Worm (Caenorhabditis elegans): Measurements from ENCODE around the gene Y39B6A.3.

Gene Y39B6A.3

ce11 chrV:19142595-19142994 is 47.2 kb downstream of the Y39B6A.3 start (continued):
- TF ChIP-seq nhr-28 (tag; optimal IDR thresholded peaks at IDR 0.05) = no peak
- no peak; the same call in 1 of the 2 replicates for TF ChIP-seq egl-43 (GFP tag; IDR thresholded peaks at IDR 0.05)
- TF ChIP-seq tag-97 (GFP tag; IDR thresholded peaks at IDR 0.05) = no peak
- TF ChIP-seq nhr-11 (tag; optimal IDR thresholded peaks at IDR 0.05) = no peak
- no peak for TF ChIP-seq F37D6.2 (tag; optimal IDR thresholded peaks at IDR 0.05)
- TF ChIP-seq aha-1 (tag) = no peak
- TF ChIP-seq ceh-62 (tag; optimal IDR thresholded peaks at IDR 0.05) = no peak
- TF ChIP-seq nhr-41 (GFP tag; IDR thresholded peaks at IDR 0.05) = no peak
- TF ChIP-seq F49E8.2 (tag; optimal IDR thresholded peaks at IDR 0.05; ENCODE audit: borderline replicate concordance) = no peak
- TF ChIP-seq pqm-1 (tag; optimal IDR thresholded peaks at IDR 0.05) = no peak
- TF ChIP-seq unc-62 (GFP tag; optimal IDR thresholded peaks at IDR 0.05 in 1 of 2) = no peak
- TF ChIP-seq unc-62 (tag; optimal IDR thresholded peaks at IDR 0.05) = no peak
- no peak for TF ChIP-seq mxl-3 (GFP tag; optimal IDR thresholded peaks at IDR 0.05)
- TF ChIP-seq nhr-76 (tag; optimal IDR thresholded peaks at IDR 0.05) = no peak
- TF ChIP-seq D1046.2 (GFP tag; IDR thresholded peaks at IDR 0.05) = no peak
- no peak for TF ChIP-seq daf-8 (GFP tag; IDR thresholded peaks at IDR 0.05)
- no peak for TF ChIP-seq ZK546.5 (tag; optimal IDR thresholded peaks at IDR 0.05)
- TF ChIP-seq zip-2 (tag; optimal IDR thresholded peaks at IDR 0.05) = no peak
- TF ChIP-seq skn-1 (tag; optimal IDR thresholded peaks at IDR 0.05) = no peak
- peak; percentile 52; the same call in 1 of the 2 replicates for TF ChIP-seq dmd-9 (GFP tag; IDR thresholded peaks at IDR 0.05)
- no peak for TF ChIP-seq zip-11 (GFP tag; IDR thresholded peaks at IDR 0.05)
- TF ChIP-seq vab-7 (GFP tag; IDR thresholded peaks at IDR 0.05) = peak; percentile 62
- TF ChIP-seq Y48G9A.11 (GFP tag; IDR thresholded peaks at IDR 0.05) = peak; percentile 62
- no peak for TF ChIP-seq snpc-1.2 (GFP tag; IDR thresholded peaks at IDR 0.05)
- no peak for TF ChIP-seq zfp-3 (GFP tag; conservative IDR thresholded peaks at IDR 0.05)
- TF ChIP-seq dve-1 (tag; optimal IDR thresholded peaks at IDR 0.05; ENCODE audit: insufficient read depth) = no peak
- TF ChIP-seq fos-1 (tag; optimal IDR thresholded peaks at IDR 0.05) = no peak
- TF ChIP-seq madf-9 (GFP tag; conservative IDR thresholded peaks at IDR 0.05) = peak; percentile 48; the same call in 1 of the 2 replicates
- TF ChIP-seq lin-13 (GFP tag; optimal IDR thresholded peaks at IDR 0.05) = no peak
- no peak for TF ChIP-seq ces-1 (GFP tag; optimal IDR thresholded peaks at IDR 0.05)
- peak; percentile 60 for TF ChIP-seq hmg-1.1 (GFP tag; IDR thresholded peaks at IDR 0.05)
- peak; percentile 62 for TF ChIP-seq set-16 (GFP tag; IDR thresholded peaks at IDR 0.05)
- TF ChIP-seq daf-12 (tag; optimal IDR thresholded peaks at IDR 0.05) = no peak
- TF ChIP-seq zag-1 (tag; optimal IDR thresholded peaks at IDR 0.05) = no peak
- no peak for TF ChIP-seq R02D3.7 (tag; optimal IDR thresholded peaks at IDR 0.05)
- TF ChIP-seq spr-1 (tag; optimal IDR thresholded peaks at IDR 0.05) = no peak
- TF ChIP-seq ceh-28 (tag; optimal IDR thresholded peaks at IDR 0.05) = no peak
- TF ChIP-seq ama-1 (optimal IDR thresholded peaks at IDR 0.05) = no peak
- TF ChIP-seq gei-8 (GFP tag; optimal IDR thresholded peaks at IDR 0.05) = no peak
- TF ChIP-seq duxl-1 (tag; optimal IDR thresholded peaks at IDR 0.05; ENCODE audit: poor library complexity) = no peak
- TF ChIP-seq T26A8.4 (GFP tag; IDR thresholded peaks at IDR 0.05) = no peak
- TF ChIP-seq ztf-11 (tag; optimal IDR thresholded peaks at IDR 0.05) = no peak
- no peak for TF ChIP-seq nhr-10 (tag; optimal IDR thresholded peaks at IDR 0.05)
- TF ChIP-seq nhr-237 (tag; optimal IDR thresholded peaks at IDR 0.05) = no peak
- peak; percentile 23 for TF ChIP-seq rbr-2 (tag; optimal IDR thresholded peaks at IDR 0.05)
- no peak for TF ChIP-seq mdt-29 (GFP tag; IDR thresholded peaks at IDR 0.05)
- TF ChIP-seq hlh-11 (tag; optimal IDR thresholded peaks at IDR 0.05) = no peak
